4 fruit fly cellular contexts compared by ENCODE assay signal in genomic region chr3R:7144245-7144904, dm6.
TF ChIP-seq lines count a peak whose summit lies in the region.

TSS of gene CG14610 (minus strand) at chr3R:7144295.
TSS of gene CG2656 (plus strand) at chr3R:7144724.

TF ChIP-seq in whole organism, adult, 20 proteins besides CTCF, POLR2A, EP300 and RAD21 (continued from another document):
- peak; percentile 35 for TF ChIP-seq CG14711 (tag; optimal IDR thresholded peaks at IDR 0.05; lab: Kevin White, UChicago)
- TF ChIP-seq Mnt (GFP tag; optimal IDR thresholded peaks at IDR 0.05; lab: Kevin White, UChicago): peak; percentile 85

TF ChIP-seq in whole organism, embryonic, 481 proteins besides CTCF, POLR2A, EP300 and RAD21 (continued from another document and continues in another):
- TF ChIP-seq lola (GFP tag; optimal IDR thresholded peaks at IDR 0.05; lab: Kevin White, UChicago): peak in 1 of 3 experiments; percentile 33
- TF ChIP-seq ind (GFP tag; optimal IDR thresholded peaks at IDR 0.05; lab: Kevin White, UChicago): peak; percentile 89
- TF ChIP-seq CG13296 (GFP tag; optimal IDR thresholded peaks at IDR 0.05; lab: Kevin White, UChicago): peak; percentile 36
- peak; percentile 19 for TF ChIP-seq CG4707 (GFP tag; optimal IDR thresholded peaks at IDR 0.05; lab: Kevin White, UChicago)
- peak; percentile 80 for TF ChIP-seq Myb (GFP tag; optimal IDR thresholded peaks at IDR 0.05; lab: Kevin White, UChicago)
- no peak for TF ChIP-seq toy (GFP tag; IDR thresholded peaks at IDR 0.05; lab: Robert Waterston, UW)
- peak; percentile 27 for TF ChIP-seq Ssrp (tag; optimal IDR thresholded peaks at IDR 0.05; lab: Kevin White, UChicago)
- TF ChIP-seq lov (optimal IDR thresholded peaks at IDR 0.05; lab: Kevin White, UChicago): no peak
- TF ChIP-seq lov (GFP tag; IDR thresholded peaks at IDR 0.05; lab: Robert Waterston, UW): no peak
- peak; percentile 20 for TF ChIP-seq CG7928 (GFP tag; optimal IDR thresholded peaks at IDR 0.05; lab: Kevin White, UChicago)
- TF ChIP-seq BtbVII (GFP tag; optimal IDR thresholded peaks at IDR 0.05; lab: Kevin White, UChicago): peak; percentile 24
- peak; percentile 59 for TF ChIP-seq Blimp-1 (GFP tag; optimal IDR thresholded peaks at IDR 0.05; lab: Kevin White, UChicago)
- TF ChIP-seq crc (GFP tag; optimal IDR thresholded peaks at IDR 0.05; lab: Kevin White, UChicago): peak; percentile 70
- no peak for TF ChIP-seq CG15601 (tag; optimal IDR thresholded peaks at IDR 0.05; lab: Kevin White, UChicago)
- TF ChIP-seq cad (GFP tag; optimal IDR thresholded peaks at IDR 0.05; lab: Kevin White, UChicago): no peak
- TF ChIP-seq dati (GFP tag; IDR thresholded peaks at IDR 0.05; lab: Robert Waterston, UW): 0 out of 2 replicates have a peak, but pooled peaks have one; percentile 7
- TF ChIP-seq Abd-B (GFP tag; optimal IDR thresholded peaks at IDR 0.05; lab: Kevin White, UChicago): peak; percentile 39
- TF ChIP-seq CG12744 (GFP tag; optimal IDR thresholded peaks at IDR 0.05; lab: Kevin White, UChicago): peak; percentile 49
- no peak for TF ChIP-seq aop (GFP tag; IDR thresholded peaks at IDR 0.05; lab: Robert Waterston, UW)
- peak; percentile 74 for TF ChIP-seq HmgD (GFP tag; optimal IDR thresholded peaks at IDR 0.05; lab: Kevin White, UChicago)
- TF ChIP-seq Dref (GFP tag; IDR thresholded peaks at IDR 0.05; lab: Robert Waterston, UW): peak; percentile 50; the same call in 1 of the 2 replicates
- TF ChIP-seq ranshi (GFP tag; IDR thresholded peaks at IDR 0.05; lab: Robert Waterston, UW): 0 out of 2 replicates have a peak, but pooled peaks have one; percentile 50
- peak; percentile 58 for TF ChIP-seq phol (tag; optimal IDR thresholded peaks at IDR 0.05; lab: Kevin White, UChicago)
- peak; percentile 89 for TF ChIP-seq her (GFP tag; optimal IDR thresholded peaks at IDR 0.05; lab: Kevin White, UChicago)
- TF ChIP-seq mirr (GFP tag; optimal IDR thresholded peaks at IDR 0.05; lab: Kevin White, UChicago): peak; percentile 53
- peak; percentile 74 for TF ChIP-seq CG4424 (GFP tag; optimal IDR thresholded peaks at IDR 0.05; lab: Kevin White, UChicago)
- no peak for TF ChIP-seq nau (GFP tag; optimal IDR thresholded peaks at IDR 0.05; lab: Kevin White, UChicago)
- peak; percentile 90 for TF ChIP-seq HmgZ (tag; optimal IDR thresholded peaks at IDR 0.05; lab: Kevin White, UChicago)
- no peak for TF ChIP-seq CG1832 (GFP tag; optimal IDR thresholded peaks at IDR 0.05; lab: Kevin White, UChicago)
- peak; percentile 37 for TF ChIP-seq dmrt11E (tag; optimal IDR thresholded peaks at IDR 0.05; lab: Kevin White, UChicago)
- TF ChIP-seq Scr (GFP tag; IDR thresholded peaks at IDR 0.05; lab: Robert Waterston, UW; ENCODE audit: partially characterized antibody): peak; percentile 59
- peak; percentile 86 for TF ChIP-seq CG12155 (GFP tag; optimal IDR thresholded peaks at IDR 0.05; lab: Kevin White, UChicago)
- TF ChIP-seq CG3847 (GFP tag; IDR thresholded peaks at IDR 0.05; lab: Robert Waterston, UW): peak; percentile 94
- TF ChIP-seq wek (GFP tag; optimal IDR thresholded peaks at IDR 0.05; lab: Kevin White, UChicago): peak; percentile 45
- TF ChIP-seq Fer2 (tag; optimal IDR thresholded peaks at IDR 0.05; lab: Kevin White, UChicago): peak; percentile 8
- TF ChIP-seq hkb (optimal IDR thresholded peaks at IDR 0.05; lab: Kevin White, UChicago): no peak
- peak; percentile 65 for TF ChIP-seq hkb (GFP tag; IDR thresholded peaks at IDR 0.05; lab: Robert Waterston, UW)
- peak; percentile 82 for TF ChIP-seq gsb-n (tag; optimal IDR thresholded peaks at IDR 0.05; lab: Kevin White, UChicago)
- TF ChIP-seq H15 (GFP tag; IDR thresholded peaks at IDR 0.05; lab: Robert Waterston, UW): peak; percentile 48; the same call in 1 of the 3 replicates
- TF ChIP-seq Chrac-16 (GFP tag; optimal IDR thresholded peaks at IDR 0.05; lab: Kevin White, UChicago): peak; percentile 89
- TF ChIP-seq Dll (GFP tag; IDR thresholded peaks at IDR 0.05; lab: Robert Waterston, UW; ENCODE audit: partially characterized antibody): peak; percentile 52; the same call in 2 of the 4 replicates
- peak; percentile 73 for TF ChIP-seq Sox102F (GFP tag; optimal IDR thresholded peaks at IDR 0.05; lab: Kevin White, UChicago)

TF ChIP-seq in whole organism, prepupa, 60 proteins besides CTCF, POLR2A, EP300 and RAD21 (continued from another document):
- TF ChIP-seq Ets21C (GFP tag; optimal IDR thresholded peaks at IDR 0.05; lab: Kevin White, UChicago) (peak; percentile 55), CG15336 (GFP tag; IDR thresholded peaks at IDR 0.05; lab: Robert Waterston, UW) (peak; percentile 28; the same call in 1 of the 2 replicates), esn (GFP tag; optimal IDR thresholded peaks at IDR 0.05; lab: Kevin White, UChicago) (peak; percentile 82), fd59A (GFP tag; optimal IDR thresholded peaks at IDR 0.05; lab: Kevin White, UChicago) (no peak), CG16779 (tag; optimal IDR thresholded peaks at IDR 0.05; lab: Kevin White, UChicago) (no peak), dac (GFP tag; optimal IDR thresholded peaks at IDR 0.05; lab: Kevin White, UChicago) (peak; percentile 45), salr (GFP tag; optimal IDR thresholded peaks at IDR 0.05; lab: Kevin White, UChicago) (peak in 1 of 2 experiments; percentile 31), Sox15 (GFP tag; optimal IDR thresholded peaks at IDR 0.05; lab: Kevin White, UChicago) (peak; percentile 50), Eip93F (GFP tag; optimal IDR thresholded peaks at IDR 0.05; lab: Kevin White, UChicago) (no peak), dsx (GFP tag; optimal IDR thresholded peaks at IDR 0.05; lab: Kevin White, UChicago; ENCODE audit: poor library complexity, severe bottlenecking) (no peak), Sox14 (GFP tag; optimal IDR thresholded peaks at IDR 0.05; lab: Kevin White, UChicago) (peak; percentile 76), Smox (GFP tag; optimal IDR thresholded peaks at IDR 0.05; lab: Kevin White, UChicago) (no peak), CG6163 (GFP tag; IDR thresholded peaks at IDR 0.05; lab: Robert Waterston, UW) (no peak), CG11902 (GFP tag; optimal IDR thresholded peaks at IDR 0.05; lab: Kevin White, UChicago) (peak; percentile 43)

TF ChIP-seq in whole organism, wandering third instar larva, 38 proteins besides CTCF, POLR2A, EP300 and RAD21 (continued from another document):
- TF ChIP-seq Hnf4 (GFP tag; optimal IDR thresholded peaks at IDR 0.05; lab: Kevin White, UChicago) (no peak), Hr83 (GFP tag; optimal IDR thresholded peaks at IDR 0.05; lab: Kevin White, UChicago; ENCODE audit: poor library complexity, severe bottlenecking) (peak; percentile 97), CrebA (GFP tag; optimal IDR thresholded peaks at IDR 0.05; lab: Kevin White, UChicago; ENCODE audit: borderline replicate concordance) (no peak), Jra (GFP tag; optimal IDR thresholded peaks at IDR 0.05; lab: Kevin White, UChicago) (peak; percentile 77), Abd-B (GFP tag; optimal IDR thresholded peaks at IDR 0.05; lab: Kevin White, UChicago) (no peak), CG9705 (GFP tag; optimal IDR thresholded peaks at IDR 0.05; lab: Kevin White, UChicago) (peak; percentile 44), pan (optimal IDR thresholded peaks at IDR 0.05; lab: Kevin White, UChicago) (no peak)
